Fruit fly (Drosophila melanogaster) whole organism, embryonic: Measurements from ENCODE around the gene CG7264.

Source experiments
- CG10565 ChIP-seq: fragments of 200-800 bp; sonication (Bioruptor generic); optimal IDR thresholded peaks from 3 replicates; lab custom pipeline; 2016; ENCODE audit warnings: missing biosample characterization, mild to moderate bottlenecking, missing genetic modification characterization
- CG11696 ChIP-seq: fragments of 200-800 bp; sonication (Bioruptor generic); IDR thresholded peaks from 2 replicates; pipeline ENCODE4 v1.3.6; 2022; ENCODE audit warnings: missing biosample characterization, missing genetic modification characterization
- CG12659 ChIP-seq: fragments of 200-800 bp; sonication (Bioruptor generic); optimal IDR thresholded peaks from 3 replicates; lab custom pipeline; 2017; ENCODE audit warnings: mild to moderate bottlenecking, missing biosample characterization, missing genetic modification reagents, missing genetic modification characterization
- CG13894 ChIP-seq: fragments of 200-800 bp; sonication (Bioruptor generic); optimal IDR thresholded peaks from 3 replicates; lab custom pipeline; 2018; ENCODE audit warnings: missing biosample characterization, mild to moderate bottlenecking, missing genetic modification characterization, moderate library complexity
- CG17385 ChIP-seq: fragments of 200-800 bp; sonication (Bioruptor generic); optimal IDR thresholded peaks from 3 replicates; lab custom pipeline; 2018; ENCODE audit warnings: missing biosample characterization, mild to moderate bottlenecking, missing genetic modification characterization
- CG1792 ChIP-seq: fragments of 200-800 bp; sonication (Bioruptor generic); optimal IDR thresholded peaks from 2 replicates; lab custom pipeline; 2016; ENCODE audit warnings: missing biosample characterization, missing genetic modification characterization
- CG2712 ChIP-seq: fragments of 200-800 bp; optimal IDR thresholded peaks from 3 replicates; lab custom pipeline; 2019; ENCODE audit warnings: missing biosample characterization, mild to moderate bottlenecking, missing genetic modification characterization, moderate library complexity
- CG30403 ChIP-seq: fragments of 200-800 bp; sonication (Bioruptor generic); optimal IDR thresholded peaks from 3 replicates; lab custom pipeline; 2016; ENCODE audit warnings: missing biosample characterization, missing genetic modification characterization
- CG30431 ChIP-seq: fragments of 200-800 bp; sonication (Bioruptor generic); optimal IDR thresholded peaks from 2 replicates; lab custom pipeline; 2017; ENCODE audit warnings: missing biosample characterization, missing genetic modification characterization
- CG42726 ChIP-seq: fragments of 200-800 bp; sonication (Bioruptor generic); IDR thresholded peaks from 2 replicates; pipeline ENCODE4 v1.3.6; 2022; ENCODE audit warnings: missing biosample characterization, missing genetic modification characterization; ENCODE audit not compliant: partially characterized antibody
- CG4820 ChIP-seq: fragments of 200-800 bp; sonication (Bioruptor generic); optimal IDR thresholded peaks from 3 replicates; lab custom pipeline; 2016; ENCODE audit warnings: missing biosample characterization, missing genetic modification characterization
- CG7786 ChIP-seq: fragments of 200-800 bp; sonication (Bioruptor generic); optimal IDR thresholded peaks from 2 replicates; lab custom pipeline; 2016; ENCODE audit warnings: missing biosample characterization, missing genetic modification characterization
- CG7928 ChIP-seq: fragments of 200-800 bp; sonication (Bioruptor generic); optimal IDR thresholded peaks from 2 replicates; lab custom pipeline; 2017; ENCODE audit warnings: missing biosample characterization, mild to moderate bottlenecking, missing genetic modification characterization
- CG8089 ChIP-seq: fragments of 200-800 bp; sonication (Bioruptor generic); optimal IDR thresholded peaks from 3 replicates; lab custom pipeline; 2016; ENCODE audit warnings: missing biosample characterization, missing genetic modification characterization
- CG8924 ChIP-seq: fragments of 200-800 bp; optimal IDR thresholded peaks from 3 replicates; lab custom pipeline; 2019; ENCODE audit warnings: missing biosample characterization, mild to moderate bottlenecking, missing genetic modification characterization, moderate library complexity
- CG9215 ChIP-seq: fragments of 200-800 bp; sonication (Bioruptor generic); IDR thresholded peaks from 2 replicates; pipeline ENCODE4 v1.3.6; 2022; ENCODE audit warnings: missing biosample characterization, missing genetic modification characterization
- CG9609 ChIP-seq: fragments of 200-800 bp; sonication (Bioruptor generic); optimal IDR thresholded peaks from 3 replicates; lab custom pipeline; 2016; ENCODE audit warnings: missing biosample characterization, missing genetic modification characterization
- D19A ChIP-seq: fragments of 200-800 bp; optimal IDR thresholded peaks from 3 replicates; lab custom pipeline; 2019; ENCODE audit warnings: missing biosample characterization, mild to moderate bottlenecking, missing genetic modification characterization, moderate library complexity
- Gsc ChIP-seq: fragments of 200-800 bp; sonication (Bioruptor generic); IDR thresholded peaks from 2 replicates; pipeline ENCODE4 v1.3.6; 2022; ENCODE audit warnings: missing biosample characterization, missing genetic modification characterization
- HLH3B ChIP-seq: fragments of 200-800 bp; sonication (Bioruptor generic); IDR thresholded peaks from 2 replicates; pipeline ENCODE4 v1.3.6; 2022; ENCODE audit warnings: missing biosample characterization, missing genetic modification characterization
- HmgD ChIP-seq: fragments of 200-800 bp; sonication (Bioruptor generic); optimal IDR thresholded peaks from 3 replicates; lab custom pipeline; 2016; ENCODE audit warnings: missing biosample characterization, missing genetic modification characterization
- MTF-1 ChIP-seq: fragments of 200-800 bp; sonication (Bioruptor generic); optimal IDR thresholded peaks from 2 replicates; lab custom pipeline; 2018; ENCODE audit warnings: missing biosample characterization, mild to moderate bottlenecking, missing genetic modification characterization, borderline replicate concordance
- Med ChIP-seq: fragments of 200-800 bp; sonication (Bioruptor generic); peaks from one replicate; lab custom pipeline; 2016; ENCODE audit warnings: missing biosample characterization, missing genetic modification characterization, mild to moderate bottlenecking, inconsistent platforms, moderate library complexity
- Meics ChIP-seq: fragments of 200-800 bp; sonication (Bioruptor generic); optimal IDR thresholded peaks from 2 replicates; lab custom pipeline; 2017; ENCODE audit warnings: missing biosample characterization, mild to moderate bottlenecking, missing genetic modification characterization
- Nf-YB ChIP-seq: fragments of 200-800 bp; sonication (Bioruptor generic); optimal IDR thresholded peaks from 3 replicates; lab custom pipeline; 2019; ENCODE audit warnings: missing biosample characterization, mild to moderate bottlenecking, missing genetic modification characterization, moderate library complexity
- Ptx1 ChIP-seq: fragments of 200-800 bp; sonication (Bioruptor generic); IDR thresholded peaks from 2 replicates; pipeline ENCODE4 v1.3.6; 2022; ENCODE audit warnings: missing biosample characterization, missing genetic modification characterization
- Scr ChIP-seq: fragments of 200-800 bp; sonication (Bioruptor generic); IDR thresholded peaks from 2 replicates; pipeline ENCODE4 v1.3.6; 2022; ENCODE audit warnings: missing biosample characterization, missing genetic modification characterization; ENCODE audit not compliant: partially characterized antibody
- Xbp1 ChIP-seq: fragments of 200-800 bp; sonication (Bioruptor generic); optimal IDR thresholded peaks from 3 replicates; lab custom pipeline; 2016; ENCODE audit warnings: missing biosample characterization, mild to moderate bottlenecking, missing genetic modification characterization
- YL-1 ChIP-seq: fragments of 200-800 bp; sonication (Bioruptor generic); optimal IDR thresholded peaks from 3 replicates; lab custom pipeline; 2017; ENCODE audit warnings: missing biosample characterization, mild to moderate bottlenecking, missing genetic modification characterization
- ap ChIP-seq: fragments of 200-800 bp; sonication (Bioruptor generic); IDR thresholded peaks from 2 replicates; pipeline ENCODE4 v1.3.6; 2022; ENCODE audit warnings: missing biosample characterization, missing genetic modification characterization
- ato ChIP-seq: fragments of 200-800 bp; sonication (Bioruptor generic); IDR thresholded peaks from 2 replicates; pipeline ENCODE4 v1.3.6; 2022; ENCODE audit warnings: missing biosample characterization, missing genetic modification characterization; ENCODE audit not compliant: partially characterized antibody
- chif ChIP-seq, 2 experiments: fragments of 200-800 bp; sonication (Bioruptor generic); optimal IDR thresholded peaks; 3 replicates each; lab custom pipeline; 2016; ENCODE audit warnings: missing biosample characterization in 2 of 2, missing genetic modification characterization in 2 of 2
- chn ChIP-seq: fragments of 200-800 bp; sonication (Bioruptor generic); optimal IDR thresholded peaks from 2 replicates; lab custom pipeline; 2016; ENCODE audit warnings: missing biosample characterization, missing genetic modification characterization
- croc ChIP-seq: fragments of 200-800 bp; sonication (Bioruptor generic); conservative IDR thresholded peaks from 3 replicates; pipeline ENCODE4 v1.3.6; 2022; ENCODE audit warnings: missing biosample characterization, missing genetic modification characterization
- disco-r ChIP-seq: fragments of 200-800 bp; sonication (Bioruptor generic); optimal IDR thresholded peaks from 2 replicates; lab custom pipeline; 2016; ENCODE audit warnings: missing biosample characterization, missing genetic modification characterization
- dm ChIP-seq: fragments of 200-800 bp; sonication (Bioruptor generic); optimal IDR thresholded peaks from 3 replicates; lab custom pipeline; 2016; ENCODE audit warnings: missing biosample characterization, missing genetic modification characterization
- gcm ChIP-seq: fragments of 200-800 bp; sonication (Bioruptor generic); optimal IDR thresholded peaks from 2 replicates; lab custom pipeline; 2019; ENCODE audit warnings: missing biosample characterization, mild to moderate bottlenecking, missing genetic modification characterization, moderate library complexity
- insv ChIP-seq, 2 experiments: fragments of 200-800 bp; sonication (Bioruptor generic); optimal IDR thresholded peaks; 3 replicates each; lab custom pipeline; 2016 to 2018; ENCODE audit warnings: missing biosample characterization in 2 of 2, missing genetic modification characterization in 2 of 2
- lbe ChIP-seq: fragments of 200-800 bp; sonication (Bioruptor generic); optimal IDR thresholded peaks from 2 replicates; lab custom pipeline; 2016; ENCODE audit warnings: missing biosample characterization, mild to moderate bottlenecking, missing genetic modification characterization
- lola ChIP-seq, 3 experiments: fragments of >200 bp in 2 of 3; fragments of 200-800 bp in 1 of 3; sonication (Bioruptor generic) in 1 of 3; optimal IDR thresholded peaks; 2 replicates each; lab custom pipeline; 2017 to 2019; ENCODE audit warnings: missing biosample characterization in 3 of 3, missing genetic modification characterization in 3 of 3, mild to moderate bottlenecking in 1 of 3, moderate library complexity in 1 of 3
- oc ChIP-seq: fragments of 200-800 bp; sonication (Bioruptor generic); optimal IDR thresholded peaks from 2 replicates; lab custom pipeline; 2018; ENCODE audit warnings: missing biosample characterization, mild to moderate bottlenecking, missing genetic modification characterization, moderate library complexity
- pan ChIP-seq, 4 experiments: fragments of >200 bp in 3 of 4; fragments of 200-800 bp in 1 of 4; sonication (Bioruptor generic) in 1 of 4; optimal IDR thresholded peaks in 3 of 4; IDR thresholded peaks in 1 of 4; 2 replicates each; pipeline versions ENCODE4 v1.3.6 to Lab custom; 2017 to 2022; ENCODE audit warnings: missing biosample characterization in 2 of 4, missing genetic modification characterization in 2 of 4, mixed read lengths in 1 of 4
- pho ChIP-seq: fragments of 200-800 bp; sonication (Bioruptor generic); optimal IDR thresholded peaks from 2 replicates; lab custom pipeline; 2016; ENCODE audit warnings: missing biosample characterization, missing genetic modification characterization
- prd ChIP-seq, 3 experiments: fragments of >200 bp in 2 of 3; fragments of 200-800 bp in 1 of 3; sonication (Bioruptor generic) in 1 of 3; optimal IDR thresholded peaks in 2 of 3; IDR thresholded peaks in 1 of 3; 2 replicates in 2 of 3; 3 replicates in 1 of 3; pipeline versions ENCODE4 v1.3.6 to Lab custom; 2017 to 2022; ENCODE audit warnings: missing biosample characterization in 1 of 3, missing genetic modification characterization in 1 of 3
- repo ChIP-seq: fragments of 200-800 bp; sonication (Bioruptor generic); optimal IDR thresholded peaks from 2 replicates; lab custom pipeline; 2016; ENCODE audit warnings: missing biosample characterization, missing genetic modification characterization
- ro ChIP-seq: fragments of 200-800 bp; sonication (Bioruptor generic); IDR thresholded peaks from 2 replicates; pipeline ENCODE4 v1.3.6; 2022; ENCODE audit warnings: missing biosample characterization, missing genetic modification characterization
- sc ChIP-seq, 3 experiments: fragments of >200 bp in 2 of 3; fragments of 200-800 bp in 1 of 3; sonication (Bioruptor generic) in 1 of 3; optimal IDR thresholded peaks; 2 replicates in 2 of 3; 3 replicates in 1 of 3; lab custom pipeline; 2017; ENCODE audit warnings: mild to moderate bottlenecking in 1 of 3, missing biosample characterization in 1 of 3, missing genetic modification characterization in 1 of 3, missing genetic modification reagents in 1 of 3
- stwl ChIP-seq: fragments of 200-800 bp; sonication (Bioruptor generic); optimal IDR thresholded peaks from 3 replicates; lab custom pipeline; 2018; ENCODE audit warnings: missing biosample characterization, mild to moderate bottlenecking, missing genetic modification characterization, moderate library complexity
- toy ChIP-seq: fragments of 200-800 bp; sonication (Bioruptor generic); IDR thresholded peaks from 2 replicates; pipeline ENCODE4 v1.3.6; 2022; ENCODE audit warnings: missing biosample characterization, missing genetic modification characterization

Gene CG7264

DNA sequence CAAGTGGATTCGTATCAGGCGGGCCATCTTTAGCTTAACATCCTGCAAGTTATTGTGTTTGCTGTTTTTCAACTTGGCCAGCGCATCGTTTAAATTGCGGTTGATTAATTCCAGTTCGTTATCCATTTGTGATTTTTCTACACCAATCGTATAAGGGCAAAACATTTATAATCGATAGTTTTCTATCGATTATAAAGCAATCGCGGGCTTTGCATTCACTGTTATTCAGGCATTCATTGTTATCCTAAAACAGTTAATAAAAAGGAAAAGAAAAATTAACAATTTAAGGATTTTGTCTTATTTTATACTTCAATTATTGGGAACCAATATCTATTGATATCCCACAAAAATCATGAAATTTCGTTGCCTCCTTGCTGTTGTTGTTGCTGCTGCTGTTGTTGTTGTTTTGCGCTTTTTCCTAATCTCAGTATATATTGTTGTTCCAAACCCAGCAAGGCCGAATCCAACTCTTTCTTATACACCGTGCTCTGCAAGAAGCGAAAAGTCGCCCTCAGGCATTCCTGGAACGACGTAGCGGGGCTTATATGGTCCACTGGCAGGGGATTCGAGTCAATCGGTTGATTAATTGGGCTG is 3.2 kb upstream of the CG7264 start, which contains the start of gene CG32095 (continued):
- TF ChIP-seq sc (optimal IDR thresholded peaks at IDR 0.05; lab: Kevin White, UChicago) (no peak), sc (GFP tag; optimal IDR thresholded peaks at IDR 0.05; lab: Kevin White, UChicago) (no peak), Nf-YB (peak; percentile 78), CG9609 (GFP tag; lab: Kevin White, UChicago) (no peak), CG30403 (GFP tag; lab: Kevin White, UChicago) (no peak), pho (no peak), lola (GFP tag; optimal IDR thresholded peaks at IDR 0.05; lab: Kevin White, UChicago) (no peak), prd (optimal IDR thresholded peaks at IDR 0.05; lab: Kevin White, UChicago) (no peak), prd (GFP tag; IDR thresholded peaks at IDR 0.05; lab: Robert Waterston, UW) (no peak), CG9215 (GFP tag; lab: Robert Waterston, UW) (no peak), lbe (GFP tag; lab: Kevin White, UChicago) (no peak), CG30431 (GFP tag; lab: Kevin White, UChicago) (no peak), HLH3B (GFP tag; lab: Robert Waterston, UW) (no peak), stwl (tag; lab: Kevin White, UChicago) (peak; percentile 40), ato (GFP tag; lab: Robert Waterston, UW) (peak; percentile 66; the same call in 1 of the 2 replicates), gcm (GFP tag; lab: Kevin White, UChicago) (no peak), ap (GFP tag; lab: Robert Waterston, UW) (no peak), insv (GFP tag; optimal IDR thresholded peaks at IDR 0.05; lab: Kevin White, UChicago) (no peak), pan (optimal IDR thresholded peaks at IDR 0.05; lab: Kevin White, UChicago) (no peak), pan (GFP tag; optimal IDR thresholded peaks at IDR 0.05 in 1 of 2, IDR thresholded peaks at IDR 0.05 in 1 of 2) (no peak), Gsc (GFP tag; lab: Robert Waterston, UW) (no peak), ro (GFP tag; lab: Robert Waterston, UW) (no peak), Med (peak; percentile 24), toy (GFP tag; lab: Robert Waterston, UW) (no peak), CG17385 (GFP tag; lab: Kevin White, UChicago) (no peak), HmgD (GFP tag; lab: Kevin White, UChicago) (no peak), oc (tag; lab: Kevin White, UChicago) (no peak), dm (GFP tag; lab: Kevin White, UChicago) (no peak), Ptx1 (GFP tag; lab: Robert Waterston, UW) (no peak), Scr (peak; percentile 87), D19A (tag; lab: Kevin White, UChicago) (no peak), CG13894 (tag; lab: Kevin White, UChicago) (no peak), CG10565 (no peak), disco-r (no peak), CG42726 (GFP tag; lab: Robert Waterston, UW) (no peak), CG4820 (GFP tag; lab: Kevin White, UChicago) (no peak), CG2712 (peak; percentile 11), CG1792 (no peak), repo (no peak), CG7928 (GFP tag; lab: Kevin White, UChicago) (no peak), CG8089 (no peak), Meics (GFP tag; lab: Kevin White, UChicago) (no peak), chn (GFP tag; lab: Kevin White, UChicago) (no peak), Xbp1 (GFP tag; lab: Kevin White, UChicago) (no peak), chif (GFP tag; optimal IDR thresholded peaks at IDR 0.05; lab: Kevin White, UChicago) (no peak), CG11696 (GFP tag; lab: Robert Waterston, UW) (no peak), MTF-1 (no peak), CG7786 (GFP tag; lab: Kevin White, UChicago) (no peak), CG12659 (GFP tag; lab: Kevin White, UChicago) (no peak), croc (GFP tag; lab: Robert Waterston, UW) (no peak), CG8924 (tag; lab: Kevin White, UChicago) (no peak), YL-1 (GFP tag; lab: Kevin White, UChicago) (no peak)
